Worm (Caenorhabditis elegans): Measurements from ENCODE around the gene srg-26.

ce11 chrV:5301226-5301625 is 29.8 kb upstream of the srg-26 start:
- no peak for TF ChIP-seq unc-62 (GFP tag; optimal IDR thresholded peaks at IDR 0.05)
- no peak for TF ChIP-seq lin-39 (tag; optimal IDR thresholded peaks at IDR 0.05)
- no peak for TF ChIP-seq peb-1 (tag; optimal IDR thresholded peaks at IDR 0.05)
- no peak for TF ChIP-seq blmp-1 (tag; optimal IDR thresholded peaks at IDR 0.05; ENCODE audit: insufficient read depth)
- no peak for TF ChIP-seq ama-1 (optimal IDR thresholded peaks at IDR 0.05)
- no peak for TF ChIP-seq ztf-11 (tag; optimal IDR thresholded peaks at IDR 0.05)
- TF ChIP-seq ztf-1 (GFP tag; conservative IDR thresholded peaks at IDR 0.05) = no peak
